Fruit fly (Drosophila melanogaster) whole organism: ENCODE measurements around the gene Snr1.

ENCODE experiments used
- CG8478 ChIP-seq: fragments of >200 bp; optimal IDR thresholded peaks from 2 replicates; lab custom pipeline; 2018; ENCODE audit warnings: inconsistent platforms
- Dll ChIP-seq: fragments of >200 bp; optimal IDR thresholded peaks from 2 replicates; lab custom pipeline; 2017
- EcR ChIP-seq, 2 experiments: fragments of >200 bp; optimal IDR thresholded peaks; 2 replicates each; lab custom pipeline; 2017; ENCODE audit warnings: missing biosample characterization in 2 of 2, missing genetic modification characterization in 2 of 2, missing genetic modification reagents in 2 of 2
- pan ChIP-seq: fragments of >200 bp; optimal IDR thresholded peaks from 2 replicates; lab custom pipeline; 2017
- psq ChIP-seq: fragments of >200 bp; optimal IDR thresholded peaks from 2 replicates; lab custom pipeline; 2017
- usp ChIP-seq: fragments of >200 bp; optimal IDR thresholded peaks from 2 replicates; lab custom pipeline; 2017; ENCODE audit warnings: missing biosample characterization, missing genetic modification characterization, mixed read lengths

The Snr1 gene

dm6 chr3R:5470586-5471283 is at the start of gene Snr1, which contains the start of gene mRpL44:
Snr1 (plus strand) TSS chr3R:5470926.
mRpL44 (minus strand) TSS chr3R:5470636.
- TF ChIP-seq psq (lab: Kevin White, UChicago) (no peak), usp (GFP tag; lab: Kevin White, UChicago) (no peak), EcR (GFP tag; optimal IDR thresholded peaks at IDR 0.05; lab: Kevin White, UChicago) (no peak), CG8478 (no peak), Dll (lab: Kevin White, UChicago) (no peak)

DNA sequence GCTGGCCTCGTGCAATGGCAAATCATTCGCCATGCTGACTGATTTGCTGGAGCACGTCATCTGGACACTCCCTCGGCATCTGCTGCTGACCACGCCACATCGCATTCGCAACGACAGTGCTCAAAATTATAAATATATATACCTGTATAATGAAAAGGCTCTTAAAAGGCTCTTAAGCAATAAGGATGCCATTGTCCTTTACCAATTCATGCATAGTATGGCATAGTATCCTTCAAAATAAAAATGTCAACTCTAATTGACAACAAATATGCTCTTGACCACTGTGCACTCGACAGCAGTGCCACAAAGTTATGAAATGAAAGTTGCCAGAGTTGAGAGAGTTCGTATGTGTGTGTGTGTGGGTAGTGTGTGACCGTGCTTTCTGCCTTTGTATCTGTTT is 48.6 kb upstream of the Snr1 start:
- TF ChIP-seq usp (GFP tag; lab: Kevin White, UChicago) (no peak), psq (lab: Kevin White, UChicago) (no peak), pan (lab: Kevin White, UChicago) (no peak)

- TF ChIP-seq psq (lab: Kevin White, UChicago): no peak
- no peak for TF ChIP-seq EcR (GFP tag; optimal IDR thresholded peaks at IDR 0.05; lab: Kevin White, UChicago)
- no peak for TF ChIP-seq pan (lab: Kevin White, UChicago)
- no peak for TF ChIP-seq Dll (lab: Kevin White, UChicago)
- no peak for TF ChIP-seq CG8478
- TF ChIP-seq usp (GFP tag; lab: Kevin White, UChicago): no peak
These were observed 43.6 kb upstream of the Snr1 start, which contains the start of gene CG12147 for dm6 chr3R:5427157-5427556. CG12147 (minus strand) TSS chr3R:5427257.

dm6 chr3R:5429786-5430185 is 40.9 kb upstream of the Snr1 start:
- TF ChIP-seq Dll (lab: Kevin White, UChicago) (no peak), EcR (GFP tag; optimal IDR thresholded peaks at IDR 0.05; lab: Kevin White, UChicago) (no peak), pan (lab: Kevin White, UChicago) (no peak), psq (lab: Kevin White, UChicago) (no peak), usp (GFP tag; lab: Kevin White, UChicago) (no peak), CG8478 (no peak)

- TF ChIP-seq psq (lab: Kevin White, UChicago) (no peak), pan (lab: Kevin White, UChicago) (no peak), Dll (lab: Kevin White, UChicago) (no peak), EcR (GFP tag; optimal IDR thresholded peaks at IDR 0.05; lab: Kevin White, UChicago) (no peak), CG8478 (no peak), usp (GFP tag; lab: Kevin White, UChicago) (no peak)
These were observed 32.0 kb upstream of the Snr1 start for dm6 chr3R:5438750-5439149.

DNA sequence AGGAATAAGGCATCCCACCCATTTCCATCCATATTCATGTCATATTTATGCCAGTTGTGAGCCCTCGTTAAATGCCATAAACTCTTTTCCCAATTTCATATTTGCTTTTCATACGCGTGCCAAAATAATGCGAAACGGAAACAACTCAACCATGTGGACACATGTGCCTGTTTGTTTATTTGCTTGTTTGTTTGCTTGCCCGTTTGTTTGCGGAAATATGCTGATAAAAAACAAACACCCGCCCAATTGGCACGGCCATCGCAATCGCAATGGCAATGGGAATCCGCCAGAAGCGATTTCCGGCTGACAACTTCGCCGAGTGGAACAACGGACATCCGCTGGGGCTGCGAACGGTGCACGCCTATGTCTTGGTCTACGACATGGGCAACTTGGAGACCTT is 16.4 kb upstream of the Snr1 start:
- TF ChIP-seq pan (lab: Kevin White, UChicago) (no peak), CG8478 (no peak), EcR (GFP tag; optimal IDR thresholded peaks at IDR 0.05; lab: Kevin White, UChicago) (no peak), psq (lab: Kevin White, UChicago) (no peak), usp (GFP tag; lab: Kevin White, UChicago) (no peak), Dll (lab: Kevin White, UChicago) (no peak)

DNA sequence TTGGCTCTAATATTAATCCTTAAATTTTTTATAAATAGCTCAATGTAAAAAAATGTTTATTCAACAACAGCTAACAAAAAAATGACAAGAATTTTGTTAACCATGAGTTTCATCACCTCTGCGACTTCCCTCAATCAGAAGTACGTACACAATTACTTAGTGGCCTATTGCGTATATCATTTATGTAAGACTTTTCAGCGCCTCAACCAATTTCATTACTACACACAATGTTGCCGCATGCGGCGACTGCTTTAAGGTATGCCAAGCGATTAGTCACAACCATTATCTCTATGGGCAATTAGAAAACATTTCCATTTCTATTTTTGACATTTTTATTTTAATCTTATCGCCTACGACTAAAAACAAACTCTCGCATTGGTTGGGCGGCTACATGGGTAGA is 12.1 kb upstream of the Snr1 start:
- TF ChIP-seq CG8478: no peak
- no peak for TF ChIP-seq Dll (lab: Kevin White, UChicago)
- no peak for TF ChIP-seq psq (lab: Kevin White, UChicago)
- TF ChIP-seq EcR (GFP tag; optimal IDR thresholded peaks at IDR 0.05; lab: Kevin White, UChicago): no peak
- TF ChIP-seq usp (GFP tag; lab: Kevin White, UChicago): no peak
- TF ChIP-seq pan (lab: Kevin White, UChicago): no peak

DNA sequence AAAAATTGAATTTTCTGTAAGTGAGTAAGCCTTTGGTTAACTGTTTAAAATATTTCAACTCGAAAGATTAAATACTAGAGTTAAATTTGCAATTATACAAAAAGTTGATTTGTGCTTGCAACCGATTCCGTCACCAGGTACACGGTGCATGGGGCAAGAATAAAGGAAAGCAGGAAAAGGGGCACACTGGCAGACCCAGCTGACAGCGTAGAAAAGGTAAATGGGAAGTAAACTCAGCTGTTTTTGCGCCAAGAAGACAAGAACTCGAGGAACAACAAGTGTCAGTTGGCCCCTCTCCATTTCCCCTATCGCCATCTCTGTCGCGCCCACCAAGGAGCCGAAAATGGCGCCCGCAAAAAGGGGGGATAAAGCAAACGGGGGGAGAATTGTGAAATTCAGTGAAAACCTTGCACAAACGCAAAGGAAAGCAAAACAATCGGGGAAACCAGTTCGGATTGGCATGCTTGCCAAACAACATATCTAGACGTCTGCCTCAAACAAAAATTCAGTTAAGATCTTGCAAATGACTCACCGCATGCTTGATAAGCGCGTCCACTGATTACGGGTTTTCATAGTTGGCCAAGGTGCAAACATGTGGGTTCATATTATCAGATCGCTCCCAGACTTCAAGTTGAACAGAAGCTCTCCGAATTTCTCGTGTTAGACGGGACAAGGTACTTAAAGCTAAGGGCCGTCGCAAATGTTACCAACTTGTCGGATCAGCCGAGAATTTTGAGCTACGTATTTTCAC is 7.4 kb upstream of the Snr1 start:
- no peak for TF ChIP-seq EcR (GFP tag; optimal IDR thresholded peaks at IDR 0.05; lab: Kevin White, UChicago)
- no peak for TF ChIP-seq psq (lab: Kevin White, UChicago)
- TF ChIP-seq usp (GFP tag; lab: Kevin White, UChicago): no peak
- TF ChIP-seq Dll (lab: Kevin White, UChicago): no peak
- TF ChIP-seq CG8478: no peak
- no peak for TF ChIP-seq pan (lab: Kevin White, UChicago)

- TF ChIP-seq usp (GFP tag; lab: Kevin White, UChicago): no peak
- no peak for TF ChIP-seq CG8478
- TF ChIP-seq psq (lab: Kevin White, UChicago): no peak
- no peak for TF ChIP-seq Dll (lab: Kevin White, UChicago)
- TF ChIP-seq EcR (GFP tag; optimal IDR thresholded peaks at IDR 0.05; lab: Kevin White, UChicago): no peak
- no peak for TF ChIP-seq pan (lab: Kevin White, UChicago)
These were observed 6.2 kb upstream of the Snr1 start, which contains the start of gene PEK for dm6 chr3R:5464481-5464880. PEK (minus strand) TSS chr3R:5464753.

DNA sequence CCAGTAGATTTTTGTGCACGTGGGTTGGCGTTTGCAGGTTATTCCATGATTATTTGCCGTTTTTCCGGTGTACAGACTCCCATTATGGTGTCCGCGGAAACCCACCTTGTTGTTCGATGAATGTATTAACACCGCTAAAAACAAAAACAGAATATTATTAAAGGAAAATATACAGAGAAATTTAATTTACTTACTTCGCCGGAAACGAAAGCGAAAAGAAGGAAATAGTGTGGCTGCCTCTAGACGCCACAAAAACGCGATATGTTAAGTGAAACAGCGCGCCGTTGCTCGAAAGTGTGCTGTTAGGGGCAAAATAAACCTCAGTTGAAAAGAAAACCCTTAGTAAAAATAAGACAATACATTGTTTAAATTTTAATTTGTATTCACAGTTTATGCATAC is 3.9 kb upstream of the Snr1 start, which contains the start of gene RpL35A:
Gene RpL35A (minus strand): TSS at position 227 of the 400 bp plus-strand sequence.
- TF ChIP-seq EcR (GFP tag; optimal IDR thresholded peaks at IDR 0.05; lab: Kevin White, UChicago) (no peak), pan (lab: Kevin White, UChicago) (no peak), CG8478 (no peak), Dll (lab: Kevin White, UChicago) (no peak), usp (GFP tag; lab: Kevin White, UChicago) (no peak), psq (lab: Kevin White, UChicago) (no peak)

DNA sequence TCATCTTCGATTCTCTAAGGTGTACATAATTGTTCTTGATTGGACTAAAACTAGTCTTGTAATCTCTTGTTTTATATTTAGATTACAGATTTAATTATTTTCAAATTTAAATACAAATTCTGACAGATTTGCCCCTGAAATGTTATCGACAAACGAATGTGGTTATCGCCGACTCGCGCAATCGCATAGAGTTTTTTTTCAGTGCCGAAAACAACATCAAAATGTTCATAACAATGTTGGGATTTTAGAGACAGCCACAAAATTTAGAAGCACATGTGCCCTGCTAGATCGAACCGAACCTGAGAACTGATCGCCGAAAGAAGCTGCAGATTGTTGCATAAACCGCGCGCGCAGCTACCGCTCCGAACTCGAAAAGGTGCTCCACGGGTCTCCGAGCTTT is 3.1 kb upstream of the Snr1 start, which contains the start of gene POLDIP2:
Gene POLDIP2 (plus strand): TSS at position 160 of the 400 bp plus-strand sequence.
- TF ChIP-seq Dll (lab: Kevin White, UChicago): no peak
- TF ChIP-seq EcR (GFP tag; optimal IDR thresholded peaks at IDR 0.05; lab: Kevin White, UChicago): no peak
- no peak for TF ChIP-seq usp (GFP tag; lab: Kevin White, UChicago)
- TF ChIP-seq pan (lab: Kevin White, UChicago): no peak
- no peak for TF ChIP-seq CG8478
- TF ChIP-seq psq (lab: Kevin White, UChicago): no peak
